Fruit fly (Drosophila melanogaster) whole organism, embryonic: ENCODE data around the gene Ac13E.

Experiments used
- Bteb2 ChIP-seq: fragments of 200-800 bp; sonication (Bioruptor generic); optimal IDR thresholded peaks from 2 replicates; lab custom pipeline; 2016; ENCODE audit warnings: missing biosample characterization, missing genetic modification characterization
- C15 ChIP-seq: fragments of 200-800 bp; sonication (Bioruptor generic); IDR thresholded peaks from 3 replicates; pipeline ENCODE4 v1.3.6; 2022; ENCODE audit warnings: missing biosample characterization, missing genetic modification characterization
- CG10147 ChIP-seq: fragments of 200-800 bp; sonication (Bioruptor generic); optimal IDR thresholded peaks from 2 replicates; lab custom pipeline; 2019; ENCODE audit warnings: missing biosample characterization, mild to moderate bottlenecking, missing genetic modification characterization, moderate library complexity
- CG10321 ChIP-seq: fragments of 200-800 bp; sonication (Bioruptor generic); IDR thresholded peaks from 2 replicates; pipeline ENCODE4 v1.3.6; 2022; ENCODE audit warnings: missing biosample characterization, missing genetic modification characterization
- CG10462 ChIP-seq: fragments of 200-800 bp; sonication (Bioruptor generic); optimal IDR thresholded peaks from 2 replicates; lab custom pipeline; 2016; ENCODE audit warnings: missing biosample characterization, missing genetic modification characterization
- CG10565 ChIP-seq: fragments of 200-800 bp; sonication (Bioruptor generic); optimal IDR thresholded peaks from 3 replicates; lab custom pipeline; 2016; ENCODE audit warnings: missing biosample characterization, mild to moderate bottlenecking, missing genetic modification characterization
- CG10654 ChIP-seq: fragments of 200-800 bp; sonication (Bioruptor generic); optimal IDR thresholded peaks from 2 replicates; lab custom pipeline; 2016; ENCODE audit warnings: missing biosample characterization, missing genetic modification characterization
- CG11695 ChIP-seq: fragments of 200-800 bp; sonication (Bioruptor generic); IDR thresholded peaks from 3 replicates; pipeline ENCODE4 v1.3.6; 2022; ENCODE audit warnings: missing biosample characterization, missing genetic modification characterization
- CG12391 ChIP-seq: fragments of 200-800 bp; sonication (Bioruptor generic); optimal IDR thresholded peaks from 3 replicates; lab custom pipeline; 2018; ENCODE audit warnings: missing biosample characterization, mild to moderate bottlenecking, missing genetic modification characterization, moderate library complexity
- CG12659 ChIP-seq: fragments of 200-800 bp; sonication (Bioruptor generic); optimal IDR thresholded peaks from 3 replicates; lab custom pipeline; 2017; ENCODE audit warnings: mild to moderate bottlenecking, missing biosample characterization, missing genetic modification reagents, missing genetic modification characterization
- CG12942 ChIP-seq: fragments of 200-800 bp; sonication (Bioruptor generic); optimal IDR thresholded peaks from 3 replicates; lab custom pipeline; 2016; ENCODE audit warnings: missing biosample characterization, missing genetic modification characterization
- CG1647 ChIP-seq: fragments of 200-800 bp; sonication (Bioruptor generic); optimal IDR thresholded peaks from 3 replicates; lab custom pipeline; 2016; ENCODE audit warnings: missing biosample characterization, missing genetic modification characterization
- CG17385 ChIP-seq: fragments of 200-800 bp; sonication (Bioruptor generic); optimal IDR thresholded peaks from 3 replicates; lab custom pipeline; 2018; ENCODE audit warnings: missing biosample characterization, mild to moderate bottlenecking, missing genetic modification characterization
- CG17568 ChIP-seq: fragments of 200-800 bp; sonication (Bioruptor generic); optimal IDR thresholded peaks from 2 replicates; lab custom pipeline; 2018; ENCODE audit warnings: missing biosample characterization, mild to moderate bottlenecking, missing genetic modification characterization, moderate library complexity
- CG1792 ChIP-seq: fragments of 200-800 bp; sonication (Bioruptor generic); optimal IDR thresholded peaks from 2 replicates; lab custom pipeline; 2016; ENCODE audit warnings: missing biosample characterization, missing genetic modification characterization
- CG2116 ChIP-seq: fragments of 200-800 bp; sonication (Bioruptor generic); optimal IDR thresholded peaks from 3 replicates; lab custom pipeline; 2018; ENCODE audit warnings: missing biosample characterization, mild to moderate bottlenecking, missing genetic modification characterization
- CG2120 ChIP-seq: fragments of 200-800 bp; sonication (Bioruptor generic); optimal IDR thresholded peaks from 3 replicates; lab custom pipeline; 2016; ENCODE audit warnings: missing biosample characterization, missing genetic modification characterization
- CG2199 ChIP-seq: fragments of 200-800 bp; sonication (Bioruptor generic); IDR thresholded peaks from 3 replicates; pipeline ENCODE4 v1.3.6; 2022; ENCODE audit warnings: missing biosample characterization, missing genetic modification characterization
- CG42726 ChIP-seq: fragments of 200-800 bp; sonication (Bioruptor generic); IDR thresholded peaks from 2 replicates; pipeline ENCODE4 v1.3.6; 2022; ENCODE audit warnings: missing biosample characterization, missing genetic modification characterization; ENCODE audit not compliant: partially characterized antibody
- CG4617 ChIP-seq: fragments of 200-800 bp; sonication (Bioruptor generic); optimal IDR thresholded peaks from 3 replicates; lab custom pipeline; 2016; ENCODE audit warnings: missing biosample characterization, missing genetic modification characterization, borderline replicate concordance
- CG4707 ChIP-seq: fragments of 200-800 bp; sonication (Bioruptor generic); optimal IDR thresholded peaks from 2 replicates; lab custom pipeline; 2018; ENCODE audit warnings: missing biosample characterization, mild to moderate bottlenecking, missing genetic modification characterization, moderate library complexity
- CG6272 ChIP-seq: fragments of 200-800 bp; sonication (Bioruptor generic); IDR thresholded peaks from 2 replicates; pipeline ENCODE4 v1.3.6; 2022; ENCODE audit warnings: missing biosample characterization, missing genetic modification characterization
- CG7372 ChIP-seq: fragments of 200-800 bp; sonication (Bioruptor generic); IDR thresholded peaks from 2 replicates; pipeline ENCODE4 v1.3.6; 2022; ENCODE audit warnings: missing biosample characterization, missing genetic modification characterization
- CG8388 ChIP-seq: fragments of 200-800 bp; sonication (Bioruptor generic); optimal IDR thresholded peaks from 2 replicates; lab custom pipeline; 2019; ENCODE audit warnings: missing biosample characterization, mild to moderate bottlenecking, missing genetic modification characterization, moderate library complexity
- CG9609 ChIP-seq: fragments of 200-800 bp; sonication (Bioruptor generic); optimal IDR thresholded peaks from 3 replicates; lab custom pipeline; 2016; ENCODE audit warnings: missing biosample characterization, missing genetic modification characterization
- CG9797 ChIP-seq: fragments of 200-800 bp; sonication (Bioruptor generic); optimal IDR thresholded peaks from 3 replicates; lab custom pipeline; 2018; ENCODE audit warnings: missing biosample characterization, mild to moderate bottlenecking, missing genetic modification characterization
- Dp ChIP-seq: fragments of 200-800 bp; sonication (Bioruptor generic); optimal IDR thresholded peaks from 2 replicates; lab custom pipeline; 2018; ENCODE audit warnings: missing biosample characterization, mild to moderate bottlenecking, missing genetic modification characterization, moderate library complexity
- ERR ChIP-seq: fragments of 200-800 bp; sonication (Bioruptor generic); optimal IDR thresholded peaks from 2 replicates; lab custom pipeline; 2016; ENCODE audit warnings: missing biosample characterization, missing genetic modification characterization
- Ets65A ChIP-seq: fragments of 200-800 bp; sonication (Bioruptor generic); peaks from one replicate; lab custom pipeline; 2016; ENCODE audit warnings: missing biosample characterization, missing genetic modification characterization
- Gsc ChIP-seq: fragments of 200-800 bp; sonication (Bioruptor generic); IDR thresholded peaks from 2 replicates; pipeline ENCODE4 v1.3.6; 2022; ENCODE audit warnings: missing biosample characterization, missing genetic modification characterization
- Kr ChIP-seq: fragments of 200-800 bp; sonication (Bioruptor generic); optimal IDR thresholded peaks from 2 replicates; lab custom pipeline; 2017; ENCODE audit warnings: missing biosample characterization, mild to moderate bottlenecking, missing genetic modification characterization
- Lim3 ChIP-seq: fragments of 200-800 bp; sonication (Bioruptor generic); IDR thresholded peaks from 2 replicates; pipeline ENCODE4 v1.3.6; 2022; ENCODE audit warnings: missing biosample characterization, missing genetic modification characterization
- Lpt ChIP-seq: fragments of >200 bp; optimal IDR thresholded peaks from 2 replicates; lab custom pipeline; 2018; ENCODE audit warnings: missing biosample characterization, missing genetic modification characterization
- Meics ChIP-seq: fragments of 200-800 bp; sonication (Bioruptor generic); optimal IDR thresholded peaks from 2 replicates; lab custom pipeline; 2017; ENCODE audit warnings: missing biosample characterization, mild to moderate bottlenecking, missing genetic modification characterization
- Rfx ChIP-seq: fragments of 200-800 bp; sonication (Bioruptor generic); IDR thresholded peaks from 2 replicates; pipeline ENCODE4 v1.3.6; 2022; ENCODE audit warnings: missing biosample characterization, missing genetic modification characterization
- Sin3A ChIP-seq: fragments of >200 bp; optimal IDR thresholded peaks from 2 replicates; lab custom pipeline; 2018
- Trl ChIP-seq, 3 experiments: fragments of >200 bp in 2 of 3; fragments of 200-800 bp in 1 of 3; sonication (Bioruptor generic) in 1 of 3; optimal IDR thresholded peaks; 2 replicates in 1 of 3; 3 replicates in 2 of 3; lab custom pipeline; 2016 to 2017; ENCODE audit warnings: missing biosample characterization in 1 of 3, missing genetic modification characterization in 1 of 3
- Vsx1 ChIP-seq: fragments of 200-800 bp; sonication (Bioruptor generic); optimal IDR thresholded peaks from 2 replicates; lab custom pipeline; 2017; ENCODE audit warnings: missing biosample characterization, mild to moderate bottlenecking, missing genetic modification characterization, missing genetic modification reagents
- ase ChIP-seq: fragments of 200-800 bp; sonication (Bioruptor generic); IDR thresholded peaks from 3 replicates; pipeline ENCODE4 v1.3.6; 2022; ENCODE audit warnings: missing biosample characterization, missing genetic modification characterization
- cas ChIP-seq: fragments of 200-800 bp; sonication (Bioruptor generic); IDR thresholded peaks from 2 replicates; pipeline ENCODE4 v1.3.6; 2022; ENCODE audit warnings: missing biosample characterization, missing genetic modification characterization
- corto ChIP-seq: fragments of 200-800 bp; sonication (Bioruptor generic); optimal IDR thresholded peaks from 2 replicates; lab custom pipeline; 2016; ENCODE audit warnings: missing biosample characterization, mild to moderate bottlenecking, missing genetic modification characterization, moderate library complexity
- cwo ChIP-seq: fragments of 200-800 bp; sonication (Bioruptor generic); optimal IDR thresholded peaks from 3 replicates; lab custom pipeline; 2017; ENCODE audit warnings: missing biosample characterization, missing genetic modification characterization, mild to moderate bottlenecking, moderate library complexity, missing genetic modification reagents
- da ChIP-seq: fragments of 200-800 bp; sonication (Bioruptor generic); optimal IDR thresholded peaks from 2 replicates; lab custom pipeline; 2016; ENCODE audit warnings: missing biosample characterization, missing genetic modification characterization
- dmrt11E ChIP-seq: fragments of 200-800 bp; sonication (Bioruptor generic); optimal IDR thresholded peaks from 3 replicates; lab custom pipeline; 2018; ENCODE audit warnings: missing biosample characterization, mild to moderate bottlenecking, missing genetic modification characterization, moderate library complexity
- ewg ChIP-seq: fragments of 200-800 bp; sonication (Bioruptor generic); optimal IDR thresholded peaks from 3 replicates; lab custom pipeline; 2017; ENCODE audit warnings: mild to moderate bottlenecking, missing biosample characterization, missing genetic modification reagents, missing genetic modification characterization
- gfzf ChIP-seq: fragments of 200-800 bp; sonication (Bioruptor generic); optimal IDR thresholded peaks from 2 replicates; lab custom pipeline; 2016; ENCODE audit warnings: missing biosample characterization, mild to moderate bottlenecking, missing genetic modification characterization, moderate library complexity
- hth ChIP-seq: fragments of >200 bp; optimal IDR thresholded peaks from 2 replicates; lab custom pipeline; 2017; ENCODE audit warnings: inconsistent platforms
- pb ChIP-seq: fragments of 200-800 bp; sonication (Bioruptor generic); optimal IDR thresholded peaks from 3 replicates; lab custom pipeline; 2016; ENCODE audit warnings: missing biosample characterization, missing genetic modification characterization
- sd ChIP-seq: fragments of 200-800 bp; sonication (Bioruptor generic); optimal IDR thresholded peaks from 3 replicates; lab custom pipeline; 2018; ENCODE audit warnings: missing biosample characterization, mild to moderate bottlenecking, missing genetic modification characterization, moderate library complexity
- sr ChIP-seq: fragments of 200-800 bp; sonication (Bioruptor generic); IDR thresholded peaks from 3 replicates; pipeline ENCODE4 v1.3.6; 2022; ENCODE audit warnings: missing biosample characterization, missing genetic modification characterization
- tna ChIP-seq: fragments of 200-800 bp; sonication (Bioruptor generic); IDR thresholded peaks from 2 replicates; pipeline ENCODE4 v1.3.6; 2022; ENCODE audit warnings: missing biosample characterization, missing genetic modification characterization; ENCODE audit not compliant: partially characterized antibody
- z ChIP-seq: fragments of 200-800 bp; sonication (Bioruptor generic); IDR thresholded peaks from 3 replicates; pipeline ENCODE4 v1.3.6; 2022; ENCODE audit warnings: missing biosample characterization, missing genetic modification characterization

The Ac13E gene

dm6 chrX:15498791-15499190, 55.3 kb downstream of the Ac13E start (continued):
- TF ChIP-seq Trl (optimal IDR thresholded peaks at IDR 0.05; lab: Kevin White, UChicago), result no peak
- TF ChIP-seq Trl (GFP tag; optimal IDR thresholded peaks at IDR 0.05; lab: Kevin White, UChicago), result peak; percentile 21
- no peak for TF ChIP-seq ewg (GFP tag; lab: Kevin White, UChicago)
- TF ChIP-seq CG10321 (GFP tag; lab: Robert Waterston, UW), result no peak
- TF ChIP-seq ERR, result no peak
- no peak for TF ChIP-seq Lpt
- peak; percentile 25 for TF ChIP-seq CG4707 (GFP tag; lab: Kevin White, UChicago)
- no peak for TF ChIP-seq CG9797 (GFP tag; lab: Kevin White, UChicago)
- TF ChIP-seq CG42726 (GFP tag; lab: Robert Waterston, UW), result 0 out of 2 replicates have a peak, but pooled peaks have one; percentile 40
- TF ChIP-seq CG2120 (GFP tag; lab: Kevin White, UChicago), result peak; percentile 8
- no peak for TF ChIP-seq C15 (GFP tag; lab: Robert Waterston, UW)
- TF ChIP-seq Lim3 (GFP tag; lab: Robert Waterston, UW), result no peak
- TF ChIP-seq Dp (GFP tag; lab: Kevin White, UChicago), result no peak
- TF ChIP-seq Gsc (GFP tag; lab: Robert Waterston, UW), result no peak
- peak; percentile 33; the same call in 1 of the 2 replicates for TF ChIP-seq tna (GFP tag; lab: Robert Waterston, UW)
- TF ChIP-seq CG17385 (GFP tag; lab: Kevin White, UChicago), result no peak
- TF ChIP-seq CG12391 (tag; lab: Kevin White, UChicago), result peak; percentile 12
- no peak for TF ChIP-seq da (GFP tag; lab: Kevin White, UChicago)
- TF ChIP-seq CG8388 (GFP tag; lab: Kevin White, UChicago), result peak; percentile 10
- no peak for TF ChIP-seq sd (tag; lab: Kevin White, UChicago)
- no peak for TF ChIP-seq CG4617 (GFP tag; lab: Kevin White, UChicago)
- no peak for TF ChIP-seq cas (GFP tag; lab: Robert Waterston, UW)
- TF ChIP-seq Bteb2, result no peak
- TF ChIP-seq CG1647 (GFP tag; lab: Kevin White, UChicago), result no peak
- TF ChIP-seq gfzf (GFP tag; lab: Kevin White, UChicago), result no peak
- TF ChIP-seq Ets65A, result no peak
- TF ChIP-seq sr (GFP tag; lab: Robert Waterston, UW), result peak; percentile 28; the same call in 1 of the 3 replicates
- no peak for TF ChIP-seq CG1792 (GFP tag; lab: Kevin White, UChicago)
- TF ChIP-seq Vsx1 (GFP tag; lab: Kevin White, UChicago), result no peak
- peak; percentile 15 for TF ChIP-seq dmrt11E (tag; lab: Kevin White, UChicago)
- TF ChIP-seq CG11695, result no peak
- TF ChIP-seq CG6272 (GFP tag; lab: Robert Waterston, UW), result no peak
- no peak for TF ChIP-seq Kr (GFP tag; lab: Kevin White, UChicago)
- peak; percentile 77; the same call in 1 of the 3 replicates for TF ChIP-seq CG2199
- TF ChIP-seq CG12942 (GFP tag; lab: Kevin White, UChicago), result no peak
- no peak for TF ChIP-seq CG17568 (GFP tag; lab: Kevin White, UChicago)
- no peak for TF ChIP-seq ase
- TF ChIP-seq Rfx (GFP tag; lab: Robert Waterston, UW), result no peak
- no peak for TF ChIP-seq Meics (GFP tag; lab: Kevin White, UChicago)
- TF ChIP-seq CG2116 (GFP tag; lab: Kevin White, UChicago), result no peak
- no peak for TF ChIP-seq CG7372
- TF ChIP-seq CG10654 (GFP tag; lab: Kevin White, UChicago), result no peak
- no peak for TF ChIP-seq z (GFP tag; lab: Robert Waterston, UW)
- no peak for TF ChIP-seq corto (GFP tag; lab: Kevin White, UChicago)
- TF ChIP-seq cwo (GFP tag; lab: Kevin White, UChicago), result no peak
- TF ChIP-seq CG12659 (GFP tag; lab: Kevin White, UChicago), result no peak
- TF ChIP-seq pb (GFP tag; lab: Kevin White, UChicago), result peak; percentile 12
- TF ChIP-seq CG10462 (GFP tag; lab: Kevin White, UChicago), result no peak
- no peak for TF ChIP-seq CG10565 (GFP tag; lab: Kevin White, UChicago)
- no peak for TF ChIP-seq Sin3A (lab: Kevin White, UChicago)
- TF ChIP-seq CG10147 (GFP tag; lab: Kevin White, UChicago), result no peak
- no peak for TF ChIP-seq CG9609 (GFP tag; lab: Kevin White, UChicago)
- no peak for TF ChIP-seq hth (lab: Kevin White, UChicago)
